Worm (Caenorhabditis elegans) whole organism, young adult: ENCODE data around the gene nlp-31.
A peak's percentile ranks its signal among the peaks of the same experiment; 100 is the strongest.

Source experiments
- B0336.3 ChIP-seq: fragments of 200-800 bp; sonication (Bioruptor generic); IDR thresholded peaks from 2 replicates; pipeline ENCODE4 v1.3.6; 2022; ENCODE audit warnings: missing genetic modification characterization, missing compliant biosample characterization
- D2030.7 ChIP-seq: fragments of 200-800 bp; sonication (Bioruptor generic); IDR thresholded peaks from 2 replicates; pipeline ENCODE4 v1.3.6; 2022; ENCODE audit warnings: missing genetic modification reagents, missing genetic modification characterization, missing compliant biosample characterization
- F33H1.4 ChIP-seq: fragments of 200-800 bp; sonication (Bioruptor generic); IDR thresholded peaks from 2 replicates; pipeline ENCODE4 v1.3.6; 2022; ENCODE audit warnings: missing genetic modification reagents, missing genetic modification characterization, missing compliant biosample characterization
- K11D2.4 ChIP-seq: fragments of 200-800 bp; sonication (Bioruptor generic); IDR thresholded peaks from 2 replicates; pipeline ENCODE4 v1.3.6; 2022; ENCODE audit warnings: missing genetic modification reagents, missing genetic modification characterization, missing compliant biosample characterization
- Y56A3A.18 ChIP-seq: fragments of 200-800 bp; sonication (Bioruptor generic); IDR thresholded peaks from 2 replicates; pipeline ENCODE4 v1.3.6; 2022; ENCODE audit warnings: missing genetic modification reagents, missing genetic modification characterization, missing compliant biosample characterization
- aptf-2 ChIP-seq: fragments of 200-800 bp; sonication (Bioruptor generic); conservative IDR thresholded peaks from 2 replicates; pipeline ENCODE4 v1.3.6; 2022; ENCODE audit warnings: missing genetic modification reagents, missing genetic modification characterization, missing compliant biosample characterization
- atf-7 ChIP-seq: sonication (generic microtip); optimal IDR thresholded peaks from 2 replicates; lab custom pipeline; 2017; ENCODE audit warnings: mild to moderate bottlenecking, missing genetic modification characterization, missing compliant biosample characterization
- attf-3 ChIP-seq: fragments of 200-800 bp; sonication (Bioruptor generic); conservative IDR thresholded peaks from 2 replicates; pipeline ENCODE4 v1.3.6; 2022; ENCODE audit warnings: missing genetic modification reagents, missing genetic modification characterization, missing compliant biosample characterization
- ceh-100 ChIP-seq: fragments of 200-800 bp; sonication (Bioruptor generic); IDR thresholded peaks from 2 replicates; pipeline ENCODE4 v1.3.6; 2022; ENCODE audit warnings: missing genetic modification reagents, missing genetic modification characterization, missing compliant biosample characterization
- ceh-91 ChIP-seq: fragments of 200-800 bp; sonication (Bioruptor generic); IDR thresholded peaks from 2 replicates; pipeline ENCODE4 v1.3.6; 2022; ENCODE audit warnings: missing genetic modification reagents, missing genetic modification characterization, missing compliant biosample characterization
- chd-7 ChIP-seq: sonication (generic microtip); optimal IDR thresholded peaks from 2 replicates; lab custom pipeline; 2016; ENCODE audit warnings: mild to moderate bottlenecking, missing genetic modification characterization, moderate library complexity, missing compliant biosample characterization
- dpl-1 ChIP-seq: fragments of 150-350 bp; optimal IDR thresholded peaks from 2 replicates; lab custom pipeline; 2014; ENCODE audit warnings: missing biosample characterization, missing genetic modification reagents, missing genetic modification characterization
- efl-1 ChIP-seq: fragments of 150-350 bp; optimal IDR thresholded peaks from 2 replicates; lab custom pipeline; 2014; ENCODE audit warnings: missing biosample characterization, missing genetic modification reagents, missing genetic modification characterization
- egl-18 ChIP-seq: fragments of 200-800 bp; sonication (Bioruptor generic); IDR thresholded peaks from 2 replicates; pipeline ENCODE4 v1.3.6; 2022; ENCODE audit warnings: missing genetic modification reagents, missing genetic modification characterization, missing compliant biosample characterization
- fkh-3 ChIP-seq: sonication (generic microtip); optimal IDR thresholded peaks from 2 replicates; lab custom pipeline; 2016; ENCODE audit warnings: mild to moderate bottlenecking, missing genetic modification characterization, missing compliant biosample characterization
- hlh-26 ChIP-seq: fragments of 200-800 bp; sonication (Bioruptor generic); conservative IDR thresholded peaks from 2 replicates; pipeline ENCODE4 v1.3.6; 2022; ENCODE audit warnings: missing genetic modification reagents, missing genetic modification characterization, missing compliant biosample characterization
- hmg-1.2 ChIP-seq: fragments of 200-800 bp; sonication (Bioruptor generic); IDR thresholded peaks from 2 replicates; pipeline ENCODE4 v1.3.6; 2022; ENCODE audit warnings: missing genetic modification reagents, missing genetic modification characterization, missing compliant biosample characterization
- hmg-20 ChIP-seq: fragments of 200-800 bp; sonication (Bioruptor generic); IDR thresholded peaks from 2 replicates; pipeline ENCODE4 v1.3.6; 2022; ENCODE audit warnings: missing genetic modification reagents, missing genetic modification characterization, missing compliant biosample characterization
- hrde-1 ChIP-seq: sonication (generic microtip); optimal IDR thresholded peaks from 2 replicates; lab custom pipeline; 2016; ENCODE audit warnings: missing genetic modification characterization, mild to moderate bottlenecking, missing compliant biosample characterization, moderate library complexity, missing genotype, missing genetic modification reagents, borderline replicate concordance
- hsf-1 ChIP-seq: fragments of 200-800 bp; sonication (Bioruptor generic); IDR thresholded peaks from 2 replicates; pipeline ENCODE4 v1.3.6; 2022; ENCODE audit warnings: missing genetic modification reagents, missing genetic modification characterization, missing compliant biosample characterization
- lin-54 ChIP-seq: fragments of 200-800 bp; sonication (Bioruptor generic); optimal IDR thresholded peaks from 2 replicates; lab custom pipeline; 2018; ENCODE audit warnings: mild to moderate bottlenecking, missing genetic modification characterization, missing compliant biosample characterization
- lir-1 ChIP-seq: fragments of 200-800 bp; sonication (Bioruptor generic); conservative IDR thresholded peaks from 2 replicates; pipeline ENCODE4 v1.3.6; 2022; ENCODE audit warnings: missing genetic modification reagents, missing genetic modification characterization, missing compliant biosample characterization
- madf-6 ChIP-seq: fragments of 200-800 bp; sonication (Bioruptor generic); IDR thresholded peaks from 2 replicates; pipeline ENCODE4 v1.3.6; 2022; ENCODE audit warnings: missing genetic modification reagents, missing genetic modification characterization, missing compliant biosample characterization
- madf-8 ChIP-seq: fragments of 200-800 bp; sonication (Bioruptor generic); conservative IDR thresholded peaks from 2 replicates; pipeline ENCODE4 v1.3.6; 2022; ENCODE audit warnings: missing genetic modification reagents, missing genetic modification characterization, missing compliant biosample characterization
- mcd-1 ChIP-seq: fragments of 200-800 bp; sonication (Bioruptor generic); IDR thresholded peaks from 2 replicates; pipeline ENCODE4 v1.3.6; 2022; ENCODE audit warnings: missing genetic modification reagents, missing genetic modification characterization, missing compliant biosample characterization
- nhr-27 ChIP-seq: fragments of 200-800 bp; sonication (Bioruptor generic); optimal IDR thresholded peaks from 2 replicates; lab custom pipeline; 2018; ENCODE audit warnings: mild to moderate bottlenecking, missing genetic modification characterization, moderate library complexity, missing compliant biosample characterization
- nhr-80 ChIP-seq: sonication (generic microtip); optimal IDR thresholded peaks from 2 replicates; lab custom pipeline; 2016; ENCODE audit warnings: missing genetic modification characterization, missing compliant biosample characterization
- pha-4 ChIP-seq: fragments of 150-350 bp; sonication (generic microtip); optimal IDR thresholded peaks from 2 replicates; lab custom pipeline; 2014; ENCODE audit warnings: missing biosample characterization, missing genetic modification reagents, missing genetic modification characterization
- repo-1 ChIP-seq: sonication (generic microtip); optimal IDR thresholded peaks from 2 replicates; lab custom pipeline; 2017; ENCODE audit warnings: mild to moderate bottlenecking, missing genetic modification characterization, missing compliant biosample characterization
- snpc-1.3 ChIP-seq: sonication (generic microtip); optimal IDR thresholded peaks from 2 replicates; lab custom pipeline; 2017; ENCODE audit warnings: missing genetic modification characterization, mild to moderate bottlenecking, missing compliant biosample characterization, antibody characterized with exemption, moderate library complexity, missing genotype, missing genetic modification reagents; ENCODE audit not compliant: insufficient read depth
- tbp1 ChIP-seq: fragments of 200-800 bp; sonication (Bioruptor generic); optimal IDR thresholded peaks from 2 replicates; lab custom pipeline; 2018; ENCODE audit warnings: mild to moderate bottlenecking, missing genetic modification characterization, missing compliant biosample characterization
- tbx-9 ChIP-seq: sonication (generic microtip); optimal IDR thresholded peaks from 2 replicates; lab custom pipeline; 2016; ENCODE audit warnings: borderline replicate concordance, missing genetic modification characterization, inconsistent platforms, missing compliant biosample characterization
- xnd-1 ChIP-seq: sonication (generic microtip); optimal IDR thresholded peaks from 2 replicates; lab custom pipeline; 2016; ENCODE audit warnings: missing genotype, missing genetic modification reagents, missing genetic modification characterization, missing compliant biosample characterization
- ztf-26 ChIP-seq: sonication (generic microtip); optimal IDR thresholded peaks from 2 replicates; lab custom pipeline; 2017; ENCODE audit warnings: missing genetic modification characterization, missing compliant biosample characterization
- ztf-28 ChIP-seq: fragments of 200-800 bp; sonication (Bioruptor generic); IDR thresholded peaks from 2 replicates; pipeline ENCODE4 v1.3.6; 2022; ENCODE audit warnings: missing genetic modification reagents, missing genetic modification characterization, missing compliant biosample characterization
- ztf-6 ChIP-seq: fragments of 200-800 bp; sonication (Bioruptor generic); IDR thresholded peaks from 2 replicates; pipeline ENCODE4 v1.3.6; 2022; ENCODE audit warnings: missing genetic modification reagents, missing genetic modification characterization, missing compliant biosample characterization

The nlp-31 gene

ce11 chrV:4004577-4004976, 24.7 kb downstream of the nlp-31 start:
- TF ChIP-seq madf-8 (GFP tag; lab: Robert Waterston, UW) = peak; percentile 93
- peak; percentile 62 for TF ChIP-seq dpl-1 (GFP tag; lab: Kevin White, UChicago)
- no peak for TF ChIP-seq snpc-1.3 (tag; lab: Kevin White, UChicago)
- 0 out of 2 replicates have a peak, but pooled peaks have one; percentile 35 for TF ChIP-seq aptf-2
- TF ChIP-seq xnd-1 (tag; lab: Kevin White, UChicago) = peak; percentile 90
- no peak for TF ChIP-seq ztf-26
- TF ChIP-seq F33H1.4 = peak; percentile 30; the same call in 1 of the 2 replicates
- TF ChIP-seq nhr-80 = no peak
- TF ChIP-seq mcd-1 (GFP tag; lab: Robert Waterston, UW) = no peak
- TF ChIP-seq attf-3 = no peak
- TF ChIP-seq D2030.7 (GFP tag; lab: Robert Waterston, UW) = peak; percentile 46; the same call in 1 of the 2 replicates
- TF ChIP-seq chd-7 (tag; lab: Kevin White, UChicago) = no peak
- no peak for TF ChIP-seq repo-1
- peak; percentile 58; the same call in 1 of the 2 replicates for TF ChIP-seq hsf-1 (GFP tag; lab: Robert Waterston, UW)
- TF ChIP-seq efl-1 (GFP tag; lab: Kevin White, UChicago) = peak; percentile 88
- no peak for TF ChIP-seq hrde-1 (tag; lab: Kevin White, UChicago)
- TF ChIP-seq pha-4 = no peak
- peak; percentile 96 for TF ChIP-seq madf-6 (GFP tag; lab: Robert Waterston, UW)
- TF ChIP-seq hmg-1.2 (GFP tag; lab: Robert Waterston, UW) = peak; percentile 77
- 0 out of 2 replicates have a peak, but pooled peaks have one; percentile 17 for TF ChIP-seq ceh-91 (GFP tag; lab: Robert Waterston, UW)
- 0 out of 2 replicates have a peak, but pooled peaks have one; percentile 10 for TF ChIP-seq ceh-100 (GFP tag; lab: Robert Waterston, UW)

ce11 chrV:4005219-4005618, 25.4 kb downstream of the nlp-31 start, which contains the start of gene srh-8:
Gene srh-8, plus strand, starts transcription at chrV:4005519.
- no peak for TF ChIP-seq atf-7 (tag; lab: Kevin White, UChicago)
- no peak for TF ChIP-seq hlh-26 (GFP tag; lab: Robert Waterston, UW)
- TF ChIP-seq lir-1 (GFP tag; lab: Robert Waterston, UW) = no peak
- no peak for TF ChIP-seq pha-4
- no peak for TF ChIP-seq Y56A3A.18
- TF ChIP-seq hmg-20 (GFP tag; lab: Robert Waterston, UW) = no peak
- TF ChIP-seq nhr-80 = no peak
- TF ChIP-seq lin-54 = no peak

- TF ChIP-seq B0336.3 (GFP tag; lab: Robert Waterston, UW) (no peak), tbp1 (no peak), egl-18 (no peak), fkh-3 (tag; lab: Kevin White, UChicago) (no peak), ztf-6 (GFP tag; lab: Robert Waterston, UW) (no peak), tbx-9 (tag; lab: Kevin White, UChicago) (no peak), efl-1 (GFP tag; lab: Kevin White, UChicago) (no peak), nhr-27 (tag; lab: Kevin White, UChicago) (no peak), ztf-28 (GFP tag; lab: Robert Waterston, UW) (no peak)
- TF ChIP-seq, all 124 proteins: peak for 0
Observed at ce11 chrV:4007927-4008326, 28.1 kb downstream of the nlp-31 start, which contains the start of gene srh-7. Gene srh-7, plus strand, starts transcription at chrV:4008227.

- TF ChIP-seq K11D2.4 (GFP tag; lab: Robert Waterston, UW) = no peak
- no peak for TF ChIP-seq dpl-1 (GFP tag; lab: Kevin White, UChicago)
Observed at ce11 chrV:4010170-4010569, 30.3 kb downstream of the nlp-31 start, which contains the start of gene srh-4. Gene srh-4, plus strand, starts transcription at chrV:4010470.
